Fruit fly (Drosophila melanogaster) whole organism, embryonic: ENCODE data around the gene CG7378.
A peak's percentile ranks its signal among the peaks of the same experiment; 100 is the strongest.

Source experiments
- Abd-B ChIP-seq: fragments of 200-800 bp; sonication (Bioruptor generic); optimal IDR thresholded peaks from 2 replicates; lab custom pipeline; 2018; ENCODE audit warnings: missing biosample characterization, mild to moderate bottlenecking, missing genetic modification characterization, moderate library complexity
- Awh ChIP-seq: fragments of 200-800 bp; sonication (Bioruptor generic); IDR thresholded peaks from 2 replicates; pipeline ENCODE4, ENCODE4 v1.3.6; 2022; ENCODE audit warnings: missing biosample characterization, missing genetic modification characterization
- Bgb ChIP-seq: fragments of 200-800 bp; sonication (Bioruptor generic); IDR thresholded peaks from 2 replicates; pipeline ENCODE4 v1.3.6; 2022; ENCODE audit warnings: missing biosample characterization, missing genetic modification characterization; ENCODE audit not compliant: partially characterized antibody
- CG10959 ChIP-seq: fragments of 200-800 bp; sonication (Bioruptor generic); IDR thresholded peaks from 2 replicates; pipeline ENCODE4 v1.3.6; 2022; ENCODE audit warnings: missing biosample characterization, missing genetic modification characterization
- CG12769 ChIP-seq: fragments of 200-800 bp; sonication (Bioruptor generic); optimal IDR thresholded peaks from 2 replicates; lab custom pipeline; 2019; ENCODE audit warnings: missing biosample characterization, mild to moderate bottlenecking, missing genetic modification characterization, moderate library complexity
- CG13424 ChIP-seq: fragments of 200-800 bp; sonication (Bioruptor generic); optimal IDR thresholded peaks from 2 replicates; lab custom pipeline; 2019; ENCODE audit warnings: missing biosample characterization, mild to moderate bottlenecking, missing genetic modification characterization, moderate library complexity
- CG13775 ChIP-seq: fragments of 200-800 bp; sonication (Bioruptor generic); optimal IDR thresholded peaks from 3 replicates; lab custom pipeline; 2017; ENCODE audit warnings: missing biosample characterization, mild to moderate bottlenecking, missing genetic modification characterization
- CG13894 ChIP-seq: fragments of 200-800 bp; sonication (Bioruptor generic); optimal IDR thresholded peaks from 3 replicates; lab custom pipeline; 2018; ENCODE audit warnings: missing biosample characterization, mild to moderate bottlenecking, missing genetic modification characterization, moderate library complexity
- CG14710 ChIP-seq: fragments of 200-800 bp; sonication (Bioruptor generic); optimal IDR thresholded peaks from 3 replicates; lab custom pipeline; 2019; ENCODE audit warnings: missing biosample characterization, mild to moderate bottlenecking, missing genetic modification characterization, moderate library complexity
- CG14965 ChIP-seq: fragments of 200-800 bp; sonication (Bioruptor generic); optimal IDR thresholded peaks from 2 replicates; lab custom pipeline; 2016; ENCODE audit warnings: missing biosample characterization, missing genetic modification characterization, borderline replicate concordance
- CG15073 ChIP-seq: fragments of 200-800 bp; sonication (Bioruptor generic); optimal IDR thresholded peaks from 2 replicates; lab custom pipeline; 2016; ENCODE audit warnings: missing biosample characterization, missing genetic modification characterization
- CG1529 ChIP-seq: fragments of 200-800 bp; sonication (Bioruptor generic); optimal IDR thresholded peaks from 3 replicates; lab custom pipeline; 2018; ENCODE audit warnings: missing biosample characterization, missing genetic modification characterization
- CG15479 ChIP-seq: fragments of 200-800 bp; sonication (Bioruptor generic); optimal IDR thresholded peaks from 3 replicates; lab custom pipeline; 2019; ENCODE audit warnings: missing biosample characterization, mild to moderate bottlenecking, missing genetic modification characterization, moderate library complexity
- CG16815 ChIP-seq: fragments of 200-800 bp; sonication (Bioruptor generic); optimal IDR thresholded peaks from 3 replicates; lab custom pipeline; 2017; ENCODE audit warnings: missing biosample characterization, mild to moderate bottlenecking, missing genetic modification characterization
- CG16863 ChIP-seq: fragments of 200-800 bp; sonication (Bioruptor generic); optimal IDR thresholded peaks from 3 replicates; lab custom pipeline; 2016; ENCODE audit warnings: missing biosample characterization, missing genetic modification characterization
- CG2889 ChIP-seq: fragments of 200-800 bp; sonication (Bioruptor generic); IDR thresholded peaks from 3 replicates; pipeline ENCODE4 v1.3.6; 2022; ENCODE audit warnings: missing biosample characterization, missing genetic modification characterization
- CG30020 ChIP-seq: fragments of 200-800 bp; optimal IDR thresholded peaks from 2 replicates; lab custom pipeline; 2019; ENCODE audit warnings: missing biosample characterization, mild to moderate bottlenecking, missing genetic modification characterization, moderate library complexity
- CG30403 ChIP-seq: fragments of 200-800 bp; sonication (Bioruptor generic); optimal IDR thresholded peaks from 3 replicates; lab custom pipeline; 2016; ENCODE audit warnings: missing biosample characterization, missing genetic modification characterization
- CG33213 ChIP-seq: fragments of 200-800 bp; sonication (Bioruptor generic); optimal IDR thresholded peaks from 3 replicates; lab custom pipeline; 2016; ENCODE audit warnings: missing biosample characterization, missing genetic modification characterization
- CG4360 ChIP-seq: fragments of 200-800 bp; sonication (Bioruptor generic); IDR thresholded peaks from 2 replicates; pipeline ENCODE4 v1.3.6; 2022; ENCODE audit warnings: missing biosample characterization, missing genetic modification characterization
- CG7271 ChIP-seq: fragments of 200-800 bp; sonication (Bioruptor generic); optimal IDR thresholded peaks from 2 replicates; lab custom pipeline; 2018; ENCODE audit warnings: missing biosample characterization, mild to moderate bottlenecking, missing genetic modification characterization, moderate library complexity
- CG7745 ChIP-seq: fragments of 200-800 bp; sonication (Bioruptor generic); optimal IDR thresholded peaks from 2 replicates; lab custom pipeline; 2018; ENCODE audit warnings: missing biosample characterization, mild to moderate bottlenecking, missing genetic modification characterization, moderate library complexity
- Meics ChIP-seq: fragments of 200-800 bp; sonication (Bioruptor generic); optimal IDR thresholded peaks from 2 replicates; lab custom pipeline; 2017; ENCODE audit warnings: missing biosample characterization, mild to moderate bottlenecking, missing genetic modification characterization
- NC2α ChIP-seq: fragments of 200-800 bp; sonication (Bioruptor generic); optimal IDR thresholded peaks from 2 replicates; lab custom pipeline; 2016; ENCODE audit warnings: missing biosample characterization, missing genetic modification characterization
- Side ChIP-seq: fragments of 200-800 bp; sonication (Bioruptor generic); optimal IDR thresholded peaks from 2 replicates; lab custom pipeline; 2016; ENCODE audit warnings: missing biosample characterization, missing genetic modification characterization
- Spps ChIP-seq: fragments of 200-800 bp; sonication (Bioruptor generic); optimal IDR thresholded peaks from 2 replicates; lab custom pipeline; 2018; ENCODE audit warnings: missing biosample characterization, mild to moderate bottlenecking, missing genetic modification characterization
- Vsx1 ChIP-seq: fragments of 200-800 bp; sonication (Bioruptor generic); optimal IDR thresholded peaks from 2 replicates; lab custom pipeline; 2017; ENCODE audit warnings: missing biosample characterization, mild to moderate bottlenecking, missing genetic modification characterization, missing genetic modification reagents
- ac ChIP-seq: fragments of 200-800 bp; sonication (Bioruptor generic); optimal IDR thresholded peaks from 3 replicates; lab custom pipeline; 2017; ENCODE audit warnings: missing biosample characterization, mild to moderate bottlenecking, missing genetic modification characterization
- amos ChIP-seq: fragments of 200-800 bp; sonication (Bioruptor generic); IDR thresholded peaks from 2 replicates; pipeline ENCODE4 v1.3.6; 2022; ENCODE audit warnings: missing biosample characterization, missing genetic modification characterization; ENCODE audit not compliant: partially characterized antibody
- ap ChIP-seq: fragments of 200-800 bp; sonication (Bioruptor generic); IDR thresholded peaks from 2 replicates; pipeline ENCODE4 v1.3.6; 2022; ENCODE audit warnings: missing biosample characterization, missing genetic modification characterization
- bigmax ChIP-seq: fragments of 200-800 bp; sonication (Bioruptor generic); optimal IDR thresholded peaks from 2 replicates; lab custom pipeline; 2018; ENCODE audit warnings: missing biosample characterization, mild to moderate bottlenecking, missing genetic modification characterization
- bsh ChIP-seq, 2 experiments: fragments of 200-800 bp; sonication (Bioruptor generic); optimal IDR thresholded peaks; 2 replicates each; lab custom pipeline; 2017 to 2018; ENCODE audit warnings: mild to moderate bottlenecking in 2 of 2, missing biosample characterization in 2 of 2, missing genetic modification characterization in 2 of 2, moderate library complexity in 1 of 2
- ci ChIP-seq: fragments of 200-800 bp; sonication (Bioruptor generic); IDR thresholded peaks from 3 replicates; pipeline ENCODE4 v1.3.6; 2022; ENCODE audit warnings: missing biosample characterization, missing genetic modification characterization
- disco-r ChIP-seq: fragments of 200-800 bp; sonication (Bioruptor generic); optimal IDR thresholded peaks from 2 replicates; lab custom pipeline; 2016; ENCODE audit warnings: missing biosample characterization, missing genetic modification characterization
- fd3F ChIP-seq: fragments of 200-800 bp; sonication (Bioruptor generic); optimal IDR thresholded peaks from 2 replicates; lab custom pipeline; 2018; ENCODE audit warnings: missing biosample characterization, mild to moderate bottlenecking, missing genetic modification characterization, moderate library complexity
- ftz-f1 ChIP-seq: fragments of 200-800 bp; sonication (Bioruptor generic); optimal IDR thresholded peaks from 2 replicates; lab custom pipeline; 2016; ENCODE audit warnings: missing biosample characterization, missing genetic modification characterization
- gcm ChIP-seq: fragments of 200-800 bp; sonication (Bioruptor generic); optimal IDR thresholded peaks from 2 replicates; lab custom pipeline; 2019; ENCODE audit warnings: missing biosample characterization, mild to moderate bottlenecking, missing genetic modification characterization, moderate library complexity
- gem ChIP-seq: fragments of 200-800 bp; sonication (Bioruptor generic); optimal IDR thresholded peaks from 2 replicates; lab custom pipeline; 2019; ENCODE audit warnings: missing biosample characterization, mild to moderate bottlenecking, missing genetic modification characterization, moderate library complexity
- hth ChIP-seq: fragments of >200 bp; optimal IDR thresholded peaks from 2 replicates; lab custom pipeline; 2017; ENCODE audit warnings: inconsistent platforms
- jing ChIP-seq: fragments of 200-800 bp; sonication (Bioruptor generic); optimal IDR thresholded peaks from 2 replicates; lab custom pipeline; 2018; ENCODE audit warnings: missing biosample characterization, mild to moderate bottlenecking, missing genetic modification characterization
- lab ChIP-seq: fragments of 200-800 bp; sonication (Bioruptor generic); optimal IDR thresholded peaks from 3 replicates; lab custom pipeline; 2017; ENCODE audit warnings: missing biosample characterization, missing genetic modification characterization, mild to moderate bottlenecking, moderate library complexity, missing genetic modification reagents
- lola ChIP-seq, 3 experiments: fragments of >200 bp in 2 of 3; fragments of 200-800 bp in 1 of 3; sonication (Bioruptor generic) in 1 of 3; optimal IDR thresholded peaks; 2 replicates each; lab custom pipeline; 2017 to 2019; ENCODE audit warnings: missing biosample characterization in 3 of 3, missing genetic modification characterization in 3 of 3, mild to moderate bottlenecking in 1 of 3, moderate library complexity in 1 of 3
- mld ChIP-seq: fragments of 200-800 bp; sonication (Bioruptor generic); IDR thresholded peaks from 3 replicates; pipeline ENCODE4 v1.3.6; 2022; ENCODE audit warnings: missing biosample characterization, missing genetic modification characterization; ENCODE audit not compliant: partially characterized antibody
- ro ChIP-seq: fragments of 200-800 bp; sonication (Bioruptor generic); IDR thresholded peaks from 2 replicates; pipeline ENCODE4 v1.3.6; 2022; ENCODE audit warnings: missing biosample characterization, missing genetic modification characterization
- row ChIP-seq: fragments of 200-800 bp; sonication (Bioruptor generic); IDR thresholded peaks from 3 replicates; pipeline ENCODE4 v1.3.6; 2022; ENCODE audit warnings: missing biosample characterization, missing genetic modification characterization
- run ChIP-seq: fragments of 200-800 bp; sonication (Bioruptor generic); optimal IDR thresholded peaks from 3 replicates; lab custom pipeline; 2018; ENCODE audit warnings: missing biosample characterization, mild to moderate bottlenecking, missing genetic modification characterization
- shn ChIP-seq: fragments of 200-800 bp; sonication (Bioruptor generic); optimal IDR thresholded peaks from 3 replicates; lab custom pipeline; 2016; ENCODE audit warnings: missing biosample characterization, missing genetic modification characterization
- stc ChIP-seq: fragments of 200-800 bp; sonication (Bioruptor generic); IDR thresholded peaks from 2 replicates; pipeline ENCODE4 v1.3.6; 2022; ENCODE audit warnings: missing biosample characterization, missing genetic modification characterization
- tll ChIP-seq, 2 experiments: fragments of 200-800 bp in 1 of 2; fragments of >200 bp in 1 of 2; sonication (Bioruptor generic) in 1 of 2; optimal IDR thresholded peaks; 2 replicates each; lab custom pipeline; 2017 to 2019; ENCODE audit warnings: missing biosample characterization in 2 of 2, missing genetic modification characterization in 2 of 2, mild to moderate bottlenecking in 1 of 2, moderate library complexity in 1 of 2
- unpg ChIP-seq: fragments of 200-800 bp; sonication (Bioruptor generic); optimal IDR thresholded peaks from 3 replicates; lab custom pipeline; 2018; ENCODE audit warnings: missing biosample characterization, mild to moderate bottlenecking, missing genetic modification characterization, moderate library complexity

Gene CG7378

DNA sequence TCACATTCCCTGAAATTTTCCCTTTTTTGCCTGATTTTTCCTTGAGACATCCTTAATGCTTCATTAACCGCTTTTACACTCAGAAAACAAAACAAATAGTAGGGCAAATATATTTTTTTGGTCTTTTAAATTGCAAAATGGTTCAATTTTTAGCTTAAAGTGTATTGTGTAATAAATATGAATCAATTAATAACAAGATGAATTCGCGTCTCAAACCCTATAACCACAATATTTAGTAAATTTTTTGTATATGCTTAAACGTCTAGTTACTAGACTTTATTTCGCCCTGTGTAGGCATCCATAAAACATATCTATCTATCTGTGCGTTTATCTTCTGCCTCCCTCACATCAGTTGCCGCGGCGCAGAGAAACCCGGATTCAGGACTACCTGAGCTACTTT is 46.6 kb downstream of the CG7378 start (continued):
- peak in 1 of 2 experiments; percentile 51 for TF ChIP-seq tll (GFP tag; optimal IDR thresholded peaks at IDR 0.05; lab: Kevin White, UChicago)
- no peak for TF ChIP-seq lab (GFP tag; lab: Kevin White, UChicago)
- peak; percentile 54 for TF ChIP-seq CG14710 (tag; lab: Kevin White, UChicago)
- no peak for TF ChIP-seq CG12769
- no peak for TF ChIP-seq run (tag; lab: Kevin White, UChicago)
- TF ChIP-seq Meics (GFP tag; lab: Kevin White, UChicago): no peak
- TF ChIP-seq CG30020 (tag; lab: Kevin White, UChicago): no peak
- no peak for TF ChIP-seq CG16863 (GFP tag; lab: Kevin White, UChicago)
- peak in 1 of 3 experiments; percentile 67 for TF ChIP-seq lola (GFP tag; optimal IDR thresholded peaks at IDR 0.05; lab: Kevin White, UChicago)
- peak; percentile 17 for TF ChIP-seq gcm
- TF ChIP-seq CG33213 (GFP tag; lab: Kevin White, UChicago): no peak
- TF ChIP-seq mld: no peak
- no peak for TF ChIP-seq Bgb (GFP tag; lab: Robert Waterston, UW)
- TF ChIP-seq CG30403 (GFP tag; lab: Kevin White, UChicago): peak; percentile 8
- TF ChIP-seq CG15073 (GFP tag; lab: Kevin White, UChicago): no peak
- no peak for TF ChIP-seq ftz-f1 (GFP tag; lab: Kevin White, UChicago)
- TF ChIP-seq hth (lab: Kevin White, UChicago): no peak
- no peak for TF ChIP-seq Side (GFP tag; lab: Kevin White, UChicago)
- no peak for TF ChIP-seq stc
- TF ChIP-seq unpg: peak; percentile 17
- no peak for TF ChIP-seq CG13424 (tag; lab: Kevin White, UChicago)
- no peak for TF ChIP-seq CG7745 (tag; lab: Kevin White, UChicago)
- TF ChIP-seq CG16815 (GFP tag; lab: Kevin White, UChicago): peak; percentile 18
- TF ChIP-seq amos (GFP tag; lab: Robert Waterston, UW): no peak
- TF ChIP-seq NC2α (GFP tag; lab: Kevin White, UChicago): no peak
- no peak for TF ChIP-seq CG4360 (GFP tag; lab: Robert Waterston, UW)
- no peak for TF ChIP-seq CG2889 (GFP tag; lab: Robert Waterston, UW)
- TF ChIP-seq bigmax (GFP tag; lab: Kevin White, UChicago): no peak
- TF ChIP-seq disco-r (GFP tag; lab: Kevin White, UChicago): no peak
- no peak for TF ChIP-seq Awh (GFP tag; lab: Robert Waterston, UW)
- no peak for TF ChIP-seq ro (GFP tag; lab: Robert Waterston, UW)
- TF ChIP-seq CG13894 (tag; lab: Kevin White, UChicago): no peak
- TF ChIP-seq fd3F (GFP tag; lab: Kevin White, UChicago): no peak
- peak; percentile 32 for TF ChIP-seq CG13775
- TF ChIP-seq CG10959 (GFP tag; lab: Robert Waterston, UW): peak; percentile 36; the same call in 1 of the 2 replicates
- peak; percentile 53 for TF ChIP-seq row (GFP tag; lab: Robert Waterston, UW)
- no peak for TF ChIP-seq ci (GFP tag; lab: Robert Waterston, UW)
- TF ChIP-seq ap (GFP tag; lab: Robert Waterston, UW): no peak
- no peak for TF ChIP-seq CG1529 (GFP tag; lab: Kevin White, UChicago)
- TF ChIP-seq Spps (tag; lab: Kevin White, UChicago): no peak
- TF ChIP-seq gem: peak; percentile 61
- TF ChIP-seq shn (GFP tag; lab: Kevin White, UChicago): no peak
- TF ChIP-seq ac (GFP tag; lab: Kevin White, UChicago): peak; percentile 73
- no peak for TF ChIP-seq Abd-B (GFP tag; lab: Kevin White, UChicago)
- no peak for TF ChIP-seq Vsx1 (GFP tag; lab: Kevin White, UChicago)
- no peak for TF ChIP-seq CG14965 (GFP tag; lab: Kevin White, UChicago)
- TF ChIP-seq jing (GFP tag; lab: Kevin White, UChicago): no peak
- TF ChIP-seq CG7271 (tag; lab: Kevin White, UChicago): peak; percentile 72
- TF ChIP-seq CG15479 (GFP tag; lab: Kevin White, UChicago): peak; percentile 77
- no peak for TF ChIP-seq bsh (GFP tag; optimal IDR thresholded peaks at IDR 0.05; lab: Kevin White, UChicago)
